Fruit fly (Drosophila melanogaster) whole organism, embryonic: ENCODE results near the gene Drice.

Source experiments
- ATbp ChIP-seq: fragments of 200-800 bp; sonication (Bioruptor generic); optimal IDR thresholded peaks from 2 replicates; lab custom pipeline; 2017; ENCODE audit warnings: missing biosample characterization, mild to moderate bottlenecking, missing genetic modification characterization, missing genetic modification reagents
- Bgb ChIP-seq: fragments of 200-800 bp; sonication (Bioruptor generic); IDR thresholded peaks from 2 replicates; pipeline ENCODE4 v1.3.6; 2022; ENCODE audit warnings: missing biosample characterization, missing genetic modification characterization; ENCODE audit not compliant: partially characterized antibody
- BtbVII ChIP-seq: fragments of 200-800 bp; sonication (Bioruptor generic); optimal IDR thresholded peaks from 3 replicates; lab custom pipeline; 2017; ENCODE audit warnings: missing biosample characterization, mild to moderate bottlenecking, missing genetic modification characterization
- CG1024 ChIP-seq: fragments of 200-800 bp; sonication (Bioruptor generic); IDR thresholded peaks from 2 replicates; pipeline ENCODE4 v1.3.6; 2022; ENCODE audit warnings: missing biosample characterization, missing genetic modification characterization
- CG11398 ChIP-seq: fragments of 200-800 bp; sonication (Bioruptor generic); optimal IDR thresholded peaks from 2 replicates; lab custom pipeline; 2016; ENCODE audit warnings: missing biosample characterization, missing genetic modification characterization
- CG11504 ChIP-seq: fragments of 200-800 bp; sonication (Bioruptor generic); optimal IDR thresholded peaks from 3 replicates; lab custom pipeline; 2019; ENCODE audit warnings: missing biosample characterization, mild to moderate bottlenecking, missing genetic modification characterization, moderate library complexity
- CG12071 ChIP-seq: fragments of 200-800 bp; sonication (Bioruptor generic); optimal IDR thresholded peaks from 3 replicates; lab custom pipeline; 2018; ENCODE audit warnings: missing biosample characterization, mild to moderate bottlenecking, missing genetic modification characterization
- CG12155 ChIP-seq: fragments of 200-800 bp; sonication (Bioruptor generic); optimal IDR thresholded peaks from 3 replicates; lab custom pipeline; 2016; ENCODE audit warnings: missing biosample characterization, missing genetic modification characterization
- CG12769 ChIP-seq: fragments of 200-800 bp; sonication (Bioruptor generic); optimal IDR thresholded peaks from 2 replicates; lab custom pipeline; 2019; ENCODE audit warnings: missing biosample characterization, mild to moderate bottlenecking, missing genetic modification characterization, moderate library complexity
- CG14860 ChIP-seq: fragments of 200-800 bp; sonication (Bioruptor generic); IDR thresholded peaks from 3 replicates; pipeline ENCODE4 v1.3.6; 2022; ENCODE audit warnings: missing biosample characterization, missing genetic modification characterization; ENCODE audit not compliant: partially characterized antibody
- CG15601 ChIP-seq: fragments of 200-800 bp; sonication (Bioruptor generic); optimal IDR thresholded peaks from 3 replicates; lab custom pipeline; 2019; ENCODE audit warnings: missing biosample characterization, mild to moderate bottlenecking, missing genetic modification characterization, moderate library complexity
- CG15696 ChIP-seq: fragments of 200-800 bp; sonication (Bioruptor generic); optimal IDR thresholded peaks from 2 replicates; lab custom pipeline; 2019; ENCODE audit warnings: missing biosample characterization, mild to moderate bottlenecking, missing genetic modification characterization, moderate library complexity
- CG17568 ChIP-seq: fragments of 200-800 bp; sonication (Bioruptor generic); optimal IDR thresholded peaks from 2 replicates; lab custom pipeline; 2018; ENCODE audit warnings: missing biosample characterization, mild to moderate bottlenecking, missing genetic modification characterization, moderate library complexity
- CG32767 ChIP-seq: fragments of 200-800 bp; sonication (Bioruptor generic); IDR thresholded peaks from 2 replicates; pipeline ENCODE4 v1.3.6; 2022; ENCODE audit warnings: missing biosample characterization, missing genetic modification characterization
- CG3281 ChIP-seq: fragments of 200-800 bp; sonication (Bioruptor generic); optimal IDR thresholded peaks from 3 replicates; lab custom pipeline; 2017; ENCODE audit warnings: missing biosample characterization, mild to moderate bottlenecking, missing genetic modification characterization
- CG34224 ChIP-seq: fragments of 200-800 bp; sonication (Bioruptor generic); IDR thresholded peaks from 3 replicates; pipeline ENCODE4 v1.3.6; 2022; ENCODE audit warnings: missing biosample characterization, missing genetic modification characterization; ENCODE audit not compliant: partially characterized antibody
- CG4328 ChIP-seq: fragments of 200-800 bp; sonication (Bioruptor generic); optimal IDR thresholded peaks from 3 replicates; lab custom pipeline; 2017; ENCODE audit warnings: missing biosample characterization, missing genetic modification reagents, missing genetic modification characterization
- CG4707 ChIP-seq: fragments of 200-800 bp; sonication (Bioruptor generic); optimal IDR thresholded peaks from 2 replicates; lab custom pipeline; 2018; ENCODE audit warnings: missing biosample characterization, mild to moderate bottlenecking, missing genetic modification characterization, moderate library complexity
- CG6254 ChIP-seq: fragments of 200-800 bp; sonication (Bioruptor generic); optimal IDR thresholded peaks from 3 replicates; lab custom pipeline; 2017; ENCODE audit warnings: mild to moderate bottlenecking, missing biosample characterization, missing genetic modification reagents, missing genetic modification characterization
- CG6854 ChIP-seq: fragments of 200-800 bp; sonication (Bioruptor generic); optimal IDR thresholded peaks from 3 replicates; lab custom pipeline; 2017; ENCODE audit warnings: missing biosample characterization, mild to moderate bottlenecking, missing genetic modification characterization
- CG7745 ChIP-seq: fragments of 200-800 bp; sonication (Bioruptor generic); optimal IDR thresholded peaks from 2 replicates; lab custom pipeline; 2018; ENCODE audit warnings: missing biosample characterization, mild to moderate bottlenecking, missing genetic modification characterization, moderate library complexity
- CG9932 ChIP-seq: fragments of 200-800 bp; sonication (Bioruptor generic); IDR thresholded peaks from 2 replicates; pipeline ENCODE4 v1.3.6; 2022; ENCODE audit warnings: missing biosample characterization, missing genetic modification characterization
- CrebB ChIP-seq: fragments of 200-800 bp; sonication (Bioruptor generic); optimal IDR thresholded peaks from 3 replicates; lab custom pipeline; 2018; ENCODE audit warnings: missing biosample characterization, mild to moderate bottlenecking, missing genetic modification characterization
- Deaf1 ChIP-seq: fragments of 200-800 bp; optimal IDR thresholded peaks from 3 replicates; lab custom pipeline; 2019; ENCODE audit warnings: missing biosample characterization, mild to moderate bottlenecking, missing genetic modification characterization, moderate library complexity
- Doc3 ChIP-seq: fragments of 200-800 bp; sonication (Bioruptor generic); IDR thresholded peaks from 3 replicates; pipeline ENCODE4 v1.3.6; 2022; ENCODE audit warnings: missing biosample characterization, missing genetic modification characterization; ENCODE audit not compliant: partially characterized antibody
- HLH4C ChIP-seq: fragments of 200-800 bp; sonication (Bioruptor generic); IDR thresholded peaks from 3 replicates; pipeline ENCODE4 v1.3.6; 2022; ENCODE audit warnings: missing biosample characterization, missing genetic modification characterization; ENCODE audit not compliant: partially characterized antibody
- Pdp1 ChIP-seq, 2 experiments: fragments of 200-800 bp; sonication (Bioruptor generic); optimal IDR thresholded peaks; 3 replicates each; lab custom pipeline; 2016; ENCODE audit warnings: missing biosample characterization in 2 of 2, missing genetic modification characterization in 2 of 2, mild to moderate bottlenecking in 1 of 2, moderate library complexity in 1 of 2
- YL-1 ChIP-seq: fragments of 200-800 bp; sonication (Bioruptor generic); optimal IDR thresholded peaks from 3 replicates; lab custom pipeline; 2017; ENCODE audit warnings: missing biosample characterization, mild to moderate bottlenecking, missing genetic modification characterization
- ara ChIP-seq: fragments of 200-800 bp; sonication (Bioruptor generic); IDR thresholded peaks from 2 replicates; pipeline ENCODE4 v1.3.6; 2022; ENCODE audit warnings: missing biosample characterization, missing genetic modification characterization
- cad ChIP-seq: fragments of >200 bp; optimal IDR thresholded peaks from 2 replicates; lab custom pipeline; 2017; ENCODE audit warnings: missing biosample characterization, missing genetic modification characterization
- cas ChIP-seq: fragments of 200-800 bp; sonication (Bioruptor generic); IDR thresholded peaks from 2 replicates; pipeline ENCODE4 v1.3.6; 2022; ENCODE audit warnings: missing biosample characterization, missing genetic modification characterization
- cg ChIP-seq: fragments of 200-800 bp; sonication (Bioruptor generic); optimal IDR thresholded peaks from 3 replicates; lab custom pipeline; 2019; ENCODE audit warnings: missing biosample characterization, mild to moderate bottlenecking, missing genetic modification characterization, moderate library complexity
- croc ChIP-seq: fragments of 200-800 bp; sonication (Bioruptor generic); conservative IDR thresholded peaks from 3 replicates; pipeline ENCODE4 v1.3.6; 2022; ENCODE audit warnings: missing biosample characterization, missing genetic modification characterization
- fru ChIP-seq: fragments of >200 bp; optimal IDR thresholded peaks from 2 replicates; lab custom pipeline; 2017
- knrl ChIP-seq: fragments of 200-800 bp; sonication (Bioruptor generic); IDR thresholded peaks from 3 replicates; pipeline ENCODE4 v1.3.6; 2022; ENCODE audit warnings: missing biosample characterization, missing genetic modification characterization; ENCODE audit not compliant: partially characterized antibody
- p53 ChIP-seq: fragments of 200-800 bp; sonication (Bioruptor generic); optimal IDR thresholded peaks from 2 replicates; lab custom pipeline; 2016; ENCODE audit warnings: missing biosample characterization, missing genetic modification characterization
- pan ChIP-seq, 4 experiments: fragments of >200 bp in 3 of 4; fragments of 200-800 bp in 1 of 4; sonication (Bioruptor generic) in 1 of 4; optimal IDR thresholded peaks in 3 of 4; IDR thresholded peaks in 1 of 4; 2 replicates each; pipeline versions ENCODE4 v1.3.6 to Lab custom; 2017 to 2022; ENCODE audit warnings: missing biosample characterization in 2 of 4, missing genetic modification characterization in 2 of 4, mixed read lengths in 1 of 4
- pfk ChIP-seq: fragments of 200-800 bp; sonication (Bioruptor generic); optimal IDR thresholded peaks from 2 replicates; lab custom pipeline; 2018; ENCODE audit warnings: missing biosample characterization, mild to moderate bottlenecking, missing genetic modification characterization, moderate library complexity
- pros ChIP-seq: fragments of 200-800 bp; sonication (Bioruptor generic); optimal IDR thresholded peaks from 3 replicates; lab custom pipeline; 2019; ENCODE audit warnings: missing biosample characterization, mild to moderate bottlenecking, missing genetic modification characterization, moderate library complexity
- sens ChIP-seq: fragments of 200-800 bp; sonication (Bioruptor generic); peaks from one replicate; lab custom pipeline; 2016; ENCODE audit warnings: missing biosample characterization, missing genetic modification characterization
- sna ChIP-seq: fragments of 200-800 bp; sonication (Bioruptor generic); IDR thresholded peaks from 2 replicates; pipeline ENCODE4 v1.3.6; 2022; ENCODE audit warnings: missing biosample characterization, missing genetic modification characterization; ENCODE audit not compliant: partially characterized antibody
- sqz ChIP-seq: fragments of 200-800 bp; sonication (Bioruptor generic); optimal IDR thresholded peaks from 3 replicates; lab custom pipeline; 2018; ENCODE audit warnings: missing biosample characterization, mild to moderate bottlenecking, missing genetic modification characterization
- tna ChIP-seq: fragments of 200-800 bp; sonication (Bioruptor generic); IDR thresholded peaks from 2 replicates; pipeline ENCODE4 v1.3.6; 2022; ENCODE audit warnings: missing biosample characterization, missing genetic modification characterization; ENCODE audit not compliant: partially characterized antibody
- ttk ChIP-seq: fragments of 200-800 bp; sonication (Bioruptor generic); IDR thresholded peaks from 2 replicates; pipeline ENCODE4 v2.1.2; 2022; ENCODE audit warnings: missing biosample characterization, missing genetic modification characterization
- unpg ChIP-seq: fragments of 200-800 bp; sonication (Bioruptor generic); optimal IDR thresholded peaks from 3 replicates; lab custom pipeline; 2018; ENCODE audit warnings: missing biosample characterization, mild to moderate bottlenecking, missing genetic modification characterization, moderate library complexity
- wdn ChIP-seq: fragments of 200-800 bp; sonication (Bioruptor generic); IDR thresholded peaks from 2 replicates; pipeline ENCODE4 v1.3.6; 2022; ENCODE audit warnings: missing biosample characterization, missing genetic modification characterization
- wek ChIP-seq: fragments of 200-800 bp; sonication (Bioruptor generic); optimal IDR thresholded peaks from 3 replicates; lab custom pipeline; 2018; ENCODE audit warnings: missing biosample characterization, mild to moderate bottlenecking, missing genetic modification characterization, moderate library complexity

The Drice gene

dm6 chr3R:29774360-29775193, 24.9 kb upstream of the Drice start (continued):
- TF ChIP-seq Deaf1 (tag; lab: Kevin White, UChicago), result no peak
- peak; percentile 82 for TF ChIP-seq cg
- no peak for TF ChIP-seq croc (GFP tag; lab: Robert Waterston, UW)
- TF ChIP-seq CG1024 (GFP tag; lab: Robert Waterston, UW), result no peak
- peak; percentile 30 for TF ChIP-seq unpg (GFP tag; lab: Kevin White, UChicago)
- TF ChIP-seq sens (GFP tag; lab: Kevin White, UChicago), result peak; percentile 31
- TF ChIP-seq CG32767 (GFP tag; lab: Robert Waterston, UW), result no peak
- TF ChIP-seq Bgb (GFP tag; lab: Robert Waterston, UW), result peak; percentile 38; the same call in 1 of the 2 replicates
- TF ChIP-seq tna (GFP tag; lab: Robert Waterston, UW), result peak; percentile 49; the same call in 1 of the 2 replicates
- no peak; the same call in 2 of the 3 replicates for TF ChIP-seq HLH4C (GFP tag; lab: Robert Waterston, UW)
- TF ChIP-seq wdn (GFP tag; lab: Robert Waterston, UW), result no peak
- peak; percentile 54 for TF ChIP-seq sqz (GFP tag; lab: Kevin White, UChicago)
- TF ChIP-seq CG9932 (GFP tag; lab: Robert Waterston, UW), result no peak
- TF ChIP-seq knrl (GFP tag; lab: Robert Waterston, UW), result no peak
- TF ChIP-seq p53 (GFP tag; lab: Kevin White, UChicago), result no peak
- TF ChIP-seq CG7745, result peak; percentile 8
- TF ChIP-seq cad (GFP tag; lab: Kevin White, UChicago), result peak; percentile 38
- TF ChIP-seq CG12155 (GFP tag; lab: Kevin White, UChicago), result no peak
- no peak for TF ChIP-seq Pdp1 (GFP tag; optimal IDR thresholded peaks at IDR 0.05; lab: Kevin White, UChicago)
- no peak for TF ChIP-seq ttk (GFP tag; lab: Robert Waterston, UW)
- peak; percentile 56 for TF ChIP-seq CrebB (tag; lab: Kevin White, UChicago)
- no peak for TF ChIP-seq ara (GFP tag; lab: Robert Waterston, UW)
- no peak for TF ChIP-seq CG14860 (GFP tag; lab: Robert Waterston, UW)
- TF ChIP-seq CG12071 (GFP tag; lab: Kevin White, UChicago), result peak; percentile 29
- no peak for TF ChIP-seq CG4328 (GFP tag; lab: Kevin White, UChicago)
- TF ChIP-seq wek (GFP tag; lab: Kevin White, UChicago), result peak; percentile 59
- TF ChIP-seq CG6854 (GFP tag; lab: Kevin White, UChicago), result peak; percentile 53
- peak; percentile 29 for TF ChIP-seq pros (GFP tag; lab: Kevin White, UChicago)
- TF ChIP-seq pan (optimal IDR thresholded peaks at IDR 0.05; lab: Kevin White, UChicago), result no peak
- peak in 1 of 2 experiments; percentile 34 for TF ChIP-seq pan (GFP tag; optimal IDR thresholded peaks at IDR 0.05 in 1 of 2, IDR thresholded peaks at IDR 0.05 in 1 of 2)
- peak; percentile 48 for TF ChIP-seq pfk (GFP tag; lab: Kevin White, UChicago)
- no peak for TF ChIP-seq CG17568 (GFP tag; lab: Kevin White, UChicago)
- no peak for TF ChIP-seq cas (GFP tag; lab: Robert Waterston, UW)
- peak; percentile 26 for TF ChIP-seq BtbVII (GFP tag; lab: Kevin White, UChicago)
- peak; percentile 28; the same call in 1 of the 3 replicates for TF ChIP-seq Doc3 (GFP tag; lab: Robert Waterston, UW)
- TF ChIP-seq fru (lab: Kevin White, UChicago), result no peak
- peak; percentile 40 for TF ChIP-seq ATbp (GFP tag; lab: Kevin White, UChicago)
- peak; percentile 22 for TF ChIP-seq CG4707 (GFP tag; lab: Kevin White, UChicago)
- peak; percentile 25 for TF ChIP-seq CG15601 (tag; lab: Kevin White, UChicago)
- TF ChIP-seq CG15696 (tag; lab: Kevin White, UChicago), result peak; percentile 16
- TF ChIP-seq CG3281 (GFP tag; lab: Kevin White, UChicago), result no peak
- TF ChIP-seq CG11398 (GFP tag; lab: Kevin White, UChicago), result no peak
- peak; percentile 85 for TF ChIP-seq CG34224 (GFP tag; lab: Robert Waterston, UW)
- peak; percentile 8 for TF ChIP-seq YL-1 (GFP tag; lab: Kevin White, UChicago)
- no peak for TF ChIP-seq CG12769 (tag; lab: Kevin White, UChicago)
- TF ChIP-seq CG11504, result no peak
- 0 out of 2 replicates have a peak, but pooled peaks have one; percentile 47 for TF ChIP-seq sna (GFP tag; lab: Robert Waterston, UW)
- TF ChIP-seq CG6254 (GFP tag; lab: Kevin White, UChicago), result no peak
